Fruit fly (Drosophila melanogaster): ENCODE measurements around the gene mthl7.

mthl7 gene

DNA sequence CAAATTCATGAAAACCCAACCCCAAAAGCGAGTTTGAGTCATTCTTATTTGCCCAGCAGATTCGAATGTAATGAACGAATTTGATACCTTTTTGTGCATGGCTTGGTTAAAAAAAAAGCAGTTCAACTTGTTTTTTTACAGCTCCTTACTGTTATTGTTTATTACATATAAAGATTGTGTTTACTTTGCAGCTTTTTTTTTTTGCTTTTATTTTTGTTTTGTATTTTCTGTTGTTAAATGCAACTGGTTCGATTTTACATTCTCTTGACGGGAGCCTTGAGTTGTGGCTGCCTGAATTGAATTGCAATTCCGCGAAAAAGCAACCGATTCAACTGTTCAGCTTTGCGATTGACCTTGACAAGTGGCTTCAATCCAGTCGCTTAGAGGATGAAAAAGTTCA is 25.8 kb downstream of the mthl7 start:
- TF ChIP-seq gl (tag; optimal IDR thresholded peaks at IDR 0.05) (no peak), Ets98B (GFP tag; IDR thresholded peaks at IDR 0.05) (no peak), CG9948 (tag; optimal IDR thresholded peaks at IDR 0.05) (no peak), CG13204 (GFP tag; optimal IDR thresholded peaks at IDR 0.05) (peak; percentile 19), Pif1A (GFP tag; optimal IDR thresholded peaks at IDR 0.05) (no peak), CG4496 (GFP tag; IDR thresholded peaks at IDR 0.05) (0 out of 3 replicates have a peak, but pooled peaks have one; percentile 28)

DNA sequence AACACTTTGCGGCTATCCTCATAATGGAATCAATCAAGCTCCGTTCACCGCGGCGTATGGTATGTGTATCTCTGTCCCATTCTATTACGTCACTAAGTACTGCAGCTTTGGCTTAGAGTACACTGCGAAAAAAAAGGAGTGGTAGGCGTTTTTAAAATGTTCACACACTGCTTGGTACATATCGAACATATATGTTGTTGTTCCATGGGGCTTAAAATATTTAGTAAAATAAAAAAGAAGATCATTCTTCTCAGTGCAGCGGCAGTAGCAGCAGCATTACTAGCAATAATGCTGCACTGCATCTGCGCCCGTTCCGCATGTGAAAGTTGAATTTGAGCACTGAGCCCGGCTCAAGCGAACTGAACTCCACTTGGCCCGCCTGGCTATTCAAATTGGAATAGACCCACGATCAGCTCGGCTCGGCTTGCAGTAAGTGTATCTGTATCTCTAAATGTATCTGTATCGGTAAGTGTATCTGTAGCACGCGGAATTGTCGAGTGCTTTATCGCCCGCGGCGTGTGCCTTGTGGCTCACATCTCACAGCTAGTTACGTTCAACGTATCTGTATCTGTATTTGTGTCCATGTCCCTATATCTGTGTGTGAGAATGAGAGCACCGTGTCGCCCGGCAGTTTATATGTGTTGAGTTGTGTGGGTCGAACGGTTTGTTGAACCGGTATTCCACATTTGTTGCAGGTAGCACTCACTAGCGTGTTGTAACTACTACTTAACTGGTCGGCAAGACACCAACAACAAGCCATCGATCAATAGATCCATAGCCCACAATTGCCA is 26.9 kb downstream of the mthl7 start:
- TF ChIP-seq Pif1B (GFP tag; optimal IDR thresholded peaks at IDR 0.05) (peak; percentile 59), Ets98B (GFP tag; IDR thresholded peaks at IDR 0.05) (peak; percentile 97), CG8301 (tag; optimal IDR thresholded peaks at IDR 0.05) (peak; percentile 91), rn (GFP tag; IDR thresholded peaks at IDR 0.05) (peak; percentile 89), CG9948 (tag; optimal IDR thresholded peaks at IDR 0.05) (peak; percentile 66), CG12605 (GFP tag; IDR thresholded peaks at IDR 0.05) (peak; percentile 89), CG13204 (GFP tag; optimal IDR thresholded peaks at IDR 0.05) (no peak), CG14655 (GFP tag; optimal IDR thresholded peaks at IDR 0.05) (peak; percentile 93), CG10348 (GFP tag; IDR thresholded peaks at IDR 0.05) (peak; percentile 85), EcR (GFP tag; optimal IDR thresholded peaks at IDR 0.05) (peak; percentile 87), Snoo (tag; optimal IDR thresholded peaks at IDR 0.05) (peak; percentile 23), CG15710 (tag; optimal IDR thresholded peaks at IDR 0.05) (peak; percentile 49), gl (tag; optimal IDR thresholded peaks at IDR 0.05) (no peak), CG17806 (tag; optimal IDR thresholded peaks at IDR 0.05) (peak; percentile 67), CG32121 (GFP tag; IDR thresholded peaks at IDR 0.05) (peak; percentile 96), Pif1A (GFP tag; optimal IDR thresholded peaks at IDR 0.05) (peak; percentile 72), D1 (tag; optimal IDR thresholded peaks at IDR 0.05) (no peak), fd96Ca (GFP tag; IDR thresholded peaks at IDR 0.05) (peak; percentile 96), CG4496 (GFP tag; IDR thresholded peaks at IDR 0.05) (peak; percentile 95), CG8159 (tag; optimal IDR thresholded peaks at IDR 0.05) (peak; percentile 69), CG34367 (tag; optimal IDR thresholded peaks at IDR 0.05) (peak; percentile 58)

DNA sequence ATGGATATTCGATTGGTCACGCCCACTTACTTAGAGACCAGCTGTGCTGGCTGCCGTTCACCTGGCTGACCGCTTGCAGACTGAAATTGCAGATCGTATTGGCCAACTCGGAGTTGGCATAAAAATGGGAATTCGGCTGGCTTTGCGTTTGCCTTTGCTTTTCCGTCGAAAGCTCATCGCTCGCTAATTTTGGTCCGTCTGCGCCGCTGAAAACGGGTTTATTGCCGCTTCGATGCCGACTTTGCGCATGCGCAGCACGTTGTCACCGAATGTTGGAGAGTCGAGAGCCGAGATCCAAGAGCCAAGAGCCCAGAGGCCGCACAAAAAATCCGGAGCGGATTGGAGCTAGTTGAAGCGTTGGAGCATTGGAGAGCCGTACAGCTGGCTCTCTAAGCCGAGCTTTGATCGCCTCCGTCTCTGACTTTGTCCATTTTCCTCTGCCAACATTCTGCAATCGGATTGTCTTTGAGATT is 28.6 kb downstream of the mthl7 start, which contains the start of gene CG13676:
Gene CG13676 (minus strand): TSS at position 87 of the 473 bp plus-strand sequence.
- TF ChIP-seq CG10348 (GFP tag; IDR thresholded peaks at IDR 0.05) (no peak), CG13204 (GFP tag; optimal IDR thresholded peaks at IDR 0.05) (peak; percentile 30), EcR (GFP tag; optimal IDR thresholded peaks at IDR 0.05) (peak; percentile 64)

DNA sequence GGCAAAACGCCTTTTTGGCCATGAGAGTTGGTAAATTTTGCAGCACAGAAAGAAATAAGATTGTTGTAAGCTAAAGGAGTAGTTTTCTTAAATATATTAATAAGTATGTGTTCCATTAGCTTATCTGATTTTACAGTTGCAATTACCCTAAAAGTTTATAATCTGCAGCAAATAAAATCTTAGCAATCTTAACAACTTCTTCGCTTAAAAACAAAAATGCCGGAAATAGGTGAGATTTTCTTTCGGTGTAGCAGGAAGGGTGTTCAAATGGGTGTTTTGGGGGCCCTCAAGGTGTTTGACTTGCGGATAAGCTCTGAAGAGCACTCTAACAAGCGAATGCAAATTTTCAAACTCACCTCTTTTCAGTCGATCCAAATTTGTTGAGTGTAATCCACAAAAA is 29.5 kb downstream of the mthl7 start:
- TF ChIP-seq Ets98B (GFP tag; IDR thresholded peaks at IDR 0.05): no peak
- TF ChIP-seq CG8301 (tag; optimal IDR thresholded peaks at IDR 0.05): peak; percentile 19

DNA sequence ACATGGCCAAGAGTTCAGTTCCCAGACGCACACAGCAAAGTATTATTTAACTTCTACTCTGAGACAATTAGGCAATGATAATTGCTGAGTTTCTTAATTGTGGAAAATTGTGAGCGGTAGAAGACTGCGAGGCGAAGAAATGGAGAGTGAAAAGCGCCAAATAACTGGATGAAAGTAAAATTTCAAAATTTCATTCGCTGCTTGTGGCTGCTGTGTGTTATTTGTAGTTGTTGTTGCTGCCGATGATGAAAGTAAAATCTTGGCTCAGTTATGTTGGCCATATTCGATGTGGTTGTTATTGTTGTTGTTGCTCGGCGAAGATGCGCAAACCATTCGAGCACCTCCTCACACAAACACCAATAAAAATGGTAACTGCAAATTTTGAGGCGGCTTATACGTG is 30.0 kb downstream of the mthl7 start:
- no peak for TF ChIP-seq CG8159 (tag; optimal IDR thresholded peaks at IDR 0.05)
- TF ChIP-seq CG10348 (GFP tag; IDR thresholded peaks at IDR 0.05): no peak
- TF ChIP-seq EcR (GFP tag; optimal IDR thresholded peaks at IDR 0.05): no peak
- no peak for TF ChIP-seq fd96Ca (GFP tag; IDR thresholded peaks at IDR 0.05)
- TF ChIP-seq Snoo (tag; optimal IDR thresholded peaks at IDR 0.05): no peak
- no peak for TF ChIP-seq D1 (tag; optimal IDR thresholded peaks at IDR 0.05)
- TF ChIP-seq CG12605 (GFP tag; IDR thresholded peaks at IDR 0.05): no peak
- TF ChIP-seq CG8301 (tag; optimal IDR thresholded peaks at IDR 0.05): no peak

DNA sequence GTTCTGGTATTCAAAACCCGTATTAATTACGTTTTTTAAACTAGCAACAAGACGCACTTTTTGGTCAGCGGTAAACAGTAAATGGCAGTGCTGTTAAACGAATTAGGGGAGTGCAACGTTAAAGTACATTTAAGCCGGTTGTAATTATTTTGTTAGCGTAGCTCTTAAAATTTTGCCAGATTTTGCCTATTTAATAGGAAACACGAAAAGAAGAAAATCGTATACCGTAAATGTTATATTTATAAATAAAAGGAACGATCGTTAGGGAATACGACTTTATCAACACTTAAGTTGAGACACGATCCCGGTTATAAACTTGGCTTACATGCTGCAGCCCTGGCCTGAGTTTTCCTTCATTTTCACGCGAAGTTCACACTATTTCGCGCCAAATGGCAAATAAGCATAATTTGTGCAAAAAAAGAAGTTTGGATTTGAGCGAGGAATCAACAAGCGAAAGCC is 42.8 kb downstream of the mthl7 start, which contains the start of the genes Setx and mus301:
Gene Setx (minus strand): TSS at position 51 of the 459 bp plus-strand sequence.
Gene mus301 (plus strand): TSS at position 361 of the 459 bp plus-strand sequence.
- no peak for TF ChIP-seq D1 (tag; optimal IDR thresholded peaks at IDR 0.05)
- TF ChIP-seq Snoo (tag; optimal IDR thresholded peaks at IDR 0.05): no peak
- TF ChIP-seq CG14655 (GFP tag; optimal IDR thresholded peaks at IDR 0.05): no peak
- peak; percentile 56 for TF ChIP-seq rn (GFP tag; IDR thresholded peaks at IDR 0.05)
- peak; percentile 49 for TF ChIP-seq Ets98B (GFP tag; IDR thresholded peaks at IDR 0.05)
- no peak for TF ChIP-seq CG8301 (tag; optimal IDR thresholded peaks at IDR 0.05)
- peak; percentile 76 for TF ChIP-seq CG15710 (tag; optimal IDR thresholded peaks at IDR 0.05)
- TF ChIP-seq CG10348 (GFP tag; IDR thresholded peaks at IDR 0.05): no peak
- TF ChIP-seq fd96Ca (GFP tag; IDR thresholded peaks at IDR 0.05): no peak
- TF ChIP-seq CG34367 (tag; optimal IDR thresholded peaks at IDR 0.05): no peak
- TF ChIP-seq CG32121 (GFP tag; IDR thresholded peaks at IDR 0.05): 0 out of 2 replicates have a peak, but pooled peaks have one; percentile 42
- TF ChIP-seq CG13204 (GFP tag; optimal IDR thresholded peaks at IDR 0.05): no peak
- peak; percentile 52; the same call in 2 of the 3 replicates for TF ChIP-seq CG4496 (GFP tag; IDR thresholded peaks at IDR 0.05)
- TF ChIP-seq CG9948 (tag; optimal IDR thresholded peaks at IDR 0.05): no peak
- TF ChIP-seq gl (tag; optimal IDR thresholded peaks at IDR 0.05): no peak
- no peak for TF ChIP-seq Pif1A (GFP tag; optimal IDR thresholded peaks at IDR 0.05)
- no peak for TF ChIP-seq CG12605 (GFP tag; IDR thresholded peaks at IDR 0.05)
- peak; percentile 56 for TF ChIP-seq CG17806 (tag; optimal IDR thresholded peaks at IDR 0.05)
- no peak for TF ChIP-seq EcR (GFP tag; optimal IDR thresholded peaks at IDR 0.05)
- no peak for TF ChIP-seq CG8159 (tag; optimal IDR thresholded peaks at IDR 0.05)
- no peak for TF ChIP-seq Pif1B (GFP tag; optimal IDR thresholded peaks at IDR 0.05)

Data from whole organism, pupa.